Worm (Caenorhabditis elegans): ENCODE results near the gene mut-15.

- TF ChIP-seq F49E8.2 (tag; optimal IDR thresholded peaks at IDR 0.05; ENCODE audit: borderline replicate concordance): no peak
- TF ChIP-seq unc-39 (tag; optimal IDR thresholded peaks at IDR 0.05): no peak
- TF ChIP-seq ceh-82 (tag; optimal IDR thresholded peaks at IDR 0.05): no peak
- no peak for TF ChIP-seq ceh-28 (tag; optimal IDR thresholded peaks at IDR 0.05)
- no peak for TF ChIP-seq T20F7.1 (GFP tag; optimal IDR thresholded peaks at IDR 0.05)
- no peak for TF ChIP-seq lin-39 (tag; optimal IDR thresholded peaks at IDR 0.05)
- TF ChIP-seq snpc-4 (tag; optimal IDR thresholded peaks at IDR 0.05): no peak
- TF ChIP-seq fkh-10 (GFP tag; optimal IDR thresholded peaks at IDR 0.05): no peak
- TF ChIP-seq egl-27 (tag; optimal IDR thresholded peaks at IDR 0.05): no peak
- TF ChIP-seq nhr-10 (tag; optimal IDR thresholded peaks at IDR 0.05): no peak
- TF ChIP-seq dpl-1 (GFP tag; optimal IDR thresholded peaks at IDR 0.05): no peak
- no peak for TF ChIP-seq daf-19 (GFP tag; conservative IDR thresholded peaks at IDR 0.05)
Observed at ce11 chrV:14996236-14996635, 6.1 kb upstream of the mut-15 start, which contains the start of gene irld-14.

Measured in whole organism, L4 larva.